Fruit fly (Drosophila melanogaster) whole organism, prepupa: Measurements from ENCODE around the gene CG8539.

ENCODE experiments used
- CG9139 ChIP-seq: fragments of 200-800 bp; sonication (Bioruptor generic); optimal IDR thresholded peaks from 3 replicates; lab custom pipeline; 2017; ENCODE audit warnings: missing biosample characterization, mild to moderate bottlenecking, missing genetic modification characterization
- Hr39 ChIP-seq: fragments of 200-800 bp; sonication (Bioruptor generic); optimal IDR thresholded peaks from 2 replicates; lab custom pipeline; 2016; ENCODE audit warnings: missing biosample characterization, missing genetic modification characterization
- Lpt ChIP-seq: fragments of 200-800 bp; sonication (Bioruptor generic); optimal IDR thresholded peaks from 3 replicates; lab custom pipeline; 2016; ENCODE audit warnings: missing biosample characterization, missing genetic modification characterization
- achi ChIP-seq: fragments of 200-800 bp; sonication (Bioruptor generic); optimal IDR thresholded peaks from 3 replicates; lab custom pipeline; 2016; ENCODE audit warnings: missing biosample characterization, missing genetic modification characterization
- dsx ChIP-seq: fragments of 200-800 bp; optimal IDR thresholded peaks from 3 replicates; lab custom pipeline; 2019; ENCODE audit warnings: missing biosample characterization, mild to moderate bottlenecking, missing genetic modification characterization, moderate library complexity; ENCODE audit not compliant: poor library complexity, severe bottlenecking
- ss ChIP-seq, 2 experiments: fragments of 200-800 bp; sonication (Bioruptor generic); optimal IDR thresholded peaks; 2 replicates in 1 of 2; 3 replicates in 1 of 2; lab custom pipeline; 2017 to 2018; ENCODE audit warnings: mild to moderate bottlenecking in 2 of 2, missing biosample characterization in 2 of 2, missing genetic modification characterization in 2 of 2, moderate library complexity in 1 of 2

DNA sequence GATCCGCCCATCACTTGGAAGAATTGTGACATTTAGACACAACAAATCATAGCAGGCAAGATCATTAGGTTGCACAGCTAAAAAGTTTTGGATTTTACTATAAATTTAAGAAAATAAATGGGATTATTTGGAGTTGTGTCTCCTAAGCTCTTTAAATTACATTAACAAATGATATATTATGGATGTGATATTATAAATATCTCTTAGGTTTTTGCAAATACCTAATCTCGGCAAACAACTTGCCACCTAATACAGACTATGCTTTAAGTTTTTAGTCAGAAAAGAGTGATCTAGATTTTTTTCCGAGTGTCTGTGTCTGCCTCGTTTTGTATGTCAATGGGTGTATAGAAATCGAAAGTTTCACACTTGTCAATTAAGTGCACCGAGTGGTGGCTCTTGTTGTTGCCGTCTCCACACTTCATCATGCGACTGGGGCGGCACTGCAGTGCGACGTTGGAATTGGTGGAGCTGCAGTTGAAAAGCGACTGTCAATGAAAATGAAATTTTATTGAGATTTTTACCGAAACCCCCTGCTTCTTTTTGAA, 46.1 kb upstream of the CG8539 start:
- TF ChIP-seq Hr39 (no peak), Lpt (GFP tag; lab: Kevin White, UChicago) (no peak), achi (GFP tag; lab: Kevin White, UChicago) (no peak), CG9139 (no peak), dsx (no peak), ss (GFP tag; optimal IDR thresholded peaks at IDR 0.05; lab: Kevin White, UChicago) (no peak)
